Fruit fly (Drosophila melanogaster) whole organism, embryonic: ENCODE data around the gene sit.

Experiments used
- Bdp1 ChIP-seq: fragments of 200-800 bp; sonication (Bioruptor generic); optimal IDR thresholded peaks from 3 replicates; lab custom pipeline; 2016; ENCODE audit warnings: missing biosample characterization, missing genetic modification characterization
- Blimp-1 ChIP-seq: fragments of 200-800 bp; sonication (Bioruptor generic); optimal IDR thresholded peaks from 3 replicates; lab custom pipeline; 2018; ENCODE audit warnings: missing biosample characterization, missing genetic modification characterization, mild to moderate bottlenecking, moderate library complexity, missing genetic modification reagents
- CG11398 ChIP-seq: fragments of 200-800 bp; sonication (Bioruptor generic); optimal IDR thresholded peaks from 2 replicates; lab custom pipeline; 2016; ENCODE audit warnings: missing biosample characterization, missing genetic modification characterization
- CG11504 ChIP-seq: fragments of 200-800 bp; sonication (Bioruptor generic); optimal IDR thresholded peaks from 3 replicates; lab custom pipeline; 2019; ENCODE audit warnings: missing biosample characterization, mild to moderate bottlenecking, missing genetic modification characterization, moderate library complexity
- CG11695 ChIP-seq: fragments of 200-800 bp; sonication (Bioruptor generic); IDR thresholded peaks from 3 replicates; pipeline ENCODE4 v1.3.6; 2022; ENCODE audit warnings: missing biosample characterization, missing genetic modification characterization
- CG11696 ChIP-seq: fragments of 200-800 bp; sonication (Bioruptor generic); IDR thresholded peaks from 2 replicates; pipeline ENCODE4 v1.3.6; 2022; ENCODE audit warnings: missing biosample characterization, missing genetic modification characterization
- CG13624 ChIP-seq: fragments of 200-800 bp; sonication (Bioruptor generic); optimal IDR thresholded peaks from 2 replicates; lab custom pipeline; 2016; ENCODE audit warnings: missing biosample characterization, missing genetic modification characterization
- CG17328 ChIP-seq: fragments of 200-800 bp; sonication (Bioruptor generic); IDR thresholded peaks from 2 replicates; pipeline ENCODE4 v1.3.6; 2022; ENCODE audit warnings: missing biosample characterization, missing genetic modification characterization
- CG17361 ChIP-seq: fragments of 200-800 bp; sonication (Bioruptor generic); IDR thresholded peaks from 3 replicates; pipeline ENCODE4 v1.3.6; 2022; ENCODE audit warnings: missing biosample characterization, missing genetic modification characterization
- CG1832 ChIP-seq: fragments of 200-800 bp; sonication (Bioruptor generic); optimal IDR thresholded peaks from 2 replicates; lab custom pipeline; 2017; ENCODE audit warnings: missing biosample characterization, mild to moderate bottlenecking, missing genetic modification characterization, inconsistent platforms
- CG2712 ChIP-seq: fragments of 200-800 bp; optimal IDR thresholded peaks from 3 replicates; lab custom pipeline; 2019; ENCODE audit warnings: missing biosample characterization, mild to moderate bottlenecking, missing genetic modification characterization, moderate library complexity
- CG33213 ChIP-seq: fragments of 200-800 bp; sonication (Bioruptor generic); optimal IDR thresholded peaks from 3 replicates; lab custom pipeline; 2016; ENCODE audit warnings: missing biosample characterization, missing genetic modification characterization
- CG4282 ChIP-seq: fragments of 200-800 bp; sonication (Bioruptor generic); optimal IDR thresholded peaks from 2 replicates; lab custom pipeline; 2016; ENCODE audit warnings: missing biosample characterization, missing genetic modification characterization
- CG6654 ChIP-seq: fragments of 200-800 bp; sonication (Bioruptor generic); optimal IDR thresholded peaks from 2 replicates; lab custom pipeline; 2017; ENCODE audit warnings: missing biosample characterization, mild to moderate bottlenecking, missing genetic modification characterization
- CG7357 ChIP-seq: fragments of 200-800 bp; sonication (Bioruptor generic); IDR thresholded peaks from 3 replicates; pipeline ENCODE4 v1.3.6; 2022; ENCODE audit warnings: missing biosample characterization, missing genetic modification characterization
- CG9437 ChIP-seq: fragments of 200-800 bp; sonication (Bioruptor generic); optimal IDR thresholded peaks from 2 replicates; lab custom pipeline; 2018; ENCODE audit warnings: missing biosample characterization, mild to moderate bottlenecking, missing genetic modification characterization
- CG9797 ChIP-seq: fragments of 200-800 bp; sonication (Bioruptor generic); optimal IDR thresholded peaks from 3 replicates; lab custom pipeline; 2018; ENCODE audit warnings: missing biosample characterization, mild to moderate bottlenecking, missing genetic modification characterization
- CkIIα-i1 ChIP-seq: fragments of 200-800 bp; sonication (Bioruptor generic); IDR thresholded peaks from 2 replicates; pipeline ENCODE4 v1.3.6; 2022; ENCODE audit warnings: missing biosample characterization, missing genetic modification characterization
- Dp ChIP-seq: fragments of 200-800 bp; sonication (Bioruptor generic); optimal IDR thresholded peaks from 2 replicates; lab custom pipeline; 2018; ENCODE audit warnings: missing biosample characterization, mild to moderate bottlenecking, missing genetic modification characterization, moderate library complexity
- ERR ChIP-seq: fragments of 200-800 bp; sonication (Bioruptor generic); optimal IDR thresholded peaks from 2 replicates; lab custom pipeline; 2016; ENCODE audit warnings: missing biosample characterization, missing genetic modification characterization
- Elba2 ChIP-seq: fragments of 200-800 bp; sonication (Bioruptor generic); optimal IDR thresholded peaks from 3 replicates; lab custom pipeline; 2016; ENCODE audit warnings: missing biosample characterization, missing genetic modification characterization
- Hr3 ChIP-seq: fragments of 200-800 bp; sonication (Bioruptor generic); optimal IDR thresholded peaks from 3 replicates; lab custom pipeline; 2016; ENCODE audit warnings: missing biosample characterization, missing genetic modification characterization
- Hr78 ChIP-seq, 2 experiments: fragments of 200-800 bp in 1 of 2; fragments of >200 bp in 1 of 2; sonication (Bioruptor generic) in 1 of 2; optimal IDR thresholded peaks; 2 replicates each; lab custom pipeline; 2017 to 2019; ENCODE audit warnings: missing biosample characterization in 2 of 2, missing genetic modification characterization in 2 of 2, mild to moderate bottlenecking in 1 of 2, moderate library complexity in 1 of 2
- Med ChIP-seq: fragments of 200-800 bp; sonication (Bioruptor generic); peaks from one replicate; lab custom pipeline; 2016; ENCODE audit warnings: missing biosample characterization, missing genetic modification characterization, mild to moderate bottlenecking, inconsistent platforms, moderate library complexity
- Meics ChIP-seq: fragments of 200-800 bp; sonication (Bioruptor generic); optimal IDR thresholded peaks from 2 replicates; lab custom pipeline; 2017; ENCODE audit warnings: missing biosample characterization, mild to moderate bottlenecking, missing genetic modification characterization
- Oaz ChIP-seq: fragments of 200-800 bp; sonication (Bioruptor generic); IDR thresholded peaks from 2 replicates; pipeline ENCODE4 v1.3.6; 2022; ENCODE audit warnings: missing biosample characterization, missing genetic modification characterization
- Ssrp ChIP-seq: fragments of 200-800 bp; sonication (Bioruptor generic); optimal IDR thresholded peaks from 2 replicates; lab custom pipeline; 2018; ENCODE audit warnings: missing biosample characterization, mild to moderate bottlenecking, missing genetic modification characterization, moderate library complexity
- ase ChIP-seq: fragments of 200-800 bp; sonication (Bioruptor generic); IDR thresholded peaks from 3 replicates; pipeline ENCODE4 v1.3.6; 2022; ENCODE audit warnings: missing biosample characterization, missing genetic modification characterization
- bsh ChIP-seq, 2 experiments: fragments of 200-800 bp; sonication (Bioruptor generic); optimal IDR thresholded peaks; 2 replicates each; lab custom pipeline; 2017 to 2018; ENCODE audit warnings: mild to moderate bottlenecking in 2 of 2, missing biosample characterization in 2 of 2, missing genetic modification characterization in 2 of 2, moderate library complexity in 1 of 2
- dmrt99B ChIP-seq: fragments of 200-800 bp; sonication (Bioruptor generic); optimal IDR thresholded peaks from 2 replicates; lab custom pipeline; 2018; ENCODE audit warnings: missing biosample characterization, mild to moderate bottlenecking, missing genetic modification characterization, moderate library complexity
- emc ChIP-seq: fragments of 200-800 bp; sonication (Bioruptor generic); optimal IDR thresholded peaks from 2 replicates; lab custom pipeline; 2016; ENCODE audit warnings: missing biosample characterization, missing genetic modification characterization
- eve ChIP-seq, 2 experiments: fragments of >200 bp; optimal IDR thresholded peaks; 2 replicates each; lab custom pipeline; 2017; ENCODE audit warnings: missing biosample characterization in 2 of 2, missing genetic modification characterization in 2 of 2
- exex ChIP-seq: fragments of 200-800 bp; sonication (Bioruptor generic); optimal IDR thresholded peaks from 4 replicates; lab custom pipeline; 2018; ENCODE audit warnings: missing biosample characterization, mild to moderate bottlenecking, missing genetic modification characterization, moderate library complexity
- grau ChIP-seq: fragments of 200-800 bp; optimal IDR thresholded peaks from 3 replicates; lab custom pipeline; 2019; ENCODE audit warnings: missing biosample characterization, mild to moderate bottlenecking, missing genetic modification characterization, moderate library complexity
- gro ChIP-seq: fragments of 200-800 bp; sonication (Bioruptor generic); optimal IDR thresholded peaks from 2 replicates; lab custom pipeline; 2016; ENCODE audit warnings: missing biosample characterization, missing genetic modification characterization
- gsb-n ChIP-seq: fragments of 200-800 bp; sonication (Bioruptor generic); optimal IDR thresholded peaks from 3 replicates; lab custom pipeline; 2018; ENCODE audit warnings: missing biosample characterization, mild to moderate bottlenecking, missing genetic modification characterization
- hbn ChIP-seq: fragments of 200-800 bp; sonication (Bioruptor generic); IDR thresholded peaks from 2 replicates; pipeline ENCODE4 v1.3.6; 2022; ENCODE audit warnings: missing biosample characterization, missing genetic modification characterization; ENCODE audit not compliant: partially characterized antibody
- lola ChIP-seq, 3 experiments: fragments of >200 bp in 2 of 3; fragments of 200-800 bp in 1 of 3; sonication (Bioruptor generic) in 1 of 3; optimal IDR thresholded peaks; 2 replicates each; lab custom pipeline; 2017 to 2019; ENCODE audit warnings: missing biosample characterization in 3 of 3, missing genetic modification characterization in 3 of 3, mild to moderate bottlenecking in 1 of 3, moderate library complexity in 1 of 3
- maf-S ChIP-seq: fragments of 200-800 bp; sonication (Bioruptor generic); optimal IDR thresholded peaks from 2 replicates; lab custom pipeline; 2016; ENCODE audit warnings: missing biosample characterization, missing genetic modification characterization
- nau ChIP-seq: fragments of 200-800 bp; sonication (Bioruptor generic); optimal IDR thresholded peaks from 3 replicates; lab custom pipeline; 2017; ENCODE audit warnings: missing biosample characterization, mild to moderate bottlenecking, missing genetic modification characterization, missing genetic modification reagents
- psq ChIP-seq: fragments of 200-800 bp; sonication (Bioruptor generic); optimal IDR thresholded peaks from 2 replicates; lab custom pipeline; 2017; ENCODE audit warnings: missing biosample characterization, missing genetic modification characterization
- sc ChIP-seq, 3 experiments: fragments of >200 bp in 2 of 3; fragments of 200-800 bp in 1 of 3; sonication (Bioruptor generic) in 1 of 3; optimal IDR thresholded peaks; 2 replicates in 2 of 3; 3 replicates in 1 of 3; lab custom pipeline; 2017; ENCODE audit warnings: mild to moderate bottlenecking in 1 of 3, missing biosample characterization in 1 of 3, missing genetic modification characterization in 1 of 3, missing genetic modification reagents in 1 of 3
- sens ChIP-seq: fragments of 200-800 bp; sonication (Bioruptor generic); peaks from one replicate; lab custom pipeline; 2016; ENCODE audit warnings: missing biosample characterization, missing genetic modification characterization
- sisA ChIP-seq: fragments of 200-800 bp; sonication (Bioruptor generic); IDR thresholded peaks from 2 replicates; pipeline ENCODE4 v1.3.6; 2022; ENCODE audit warnings: missing biosample characterization, missing genetic modification characterization
- ssp ChIP-seq: fragments of 200-800 bp; sonication (Bioruptor generic); IDR thresholded peaks from 2 replicates; pipeline ENCODE4 v1.3.6; 2022; ENCODE audit warnings: missing biosample characterization, missing genetic modification characterization
- vvl ChIP-seq: fragments of 200-800 bp; sonication (Bioruptor generic); IDR thresholded peaks from 2 replicates; pipeline ENCODE4 v1.3.6; 2022; ENCODE audit warnings: missing biosample characterization, missing genetic modification characterization

The sit gene

DNA sequence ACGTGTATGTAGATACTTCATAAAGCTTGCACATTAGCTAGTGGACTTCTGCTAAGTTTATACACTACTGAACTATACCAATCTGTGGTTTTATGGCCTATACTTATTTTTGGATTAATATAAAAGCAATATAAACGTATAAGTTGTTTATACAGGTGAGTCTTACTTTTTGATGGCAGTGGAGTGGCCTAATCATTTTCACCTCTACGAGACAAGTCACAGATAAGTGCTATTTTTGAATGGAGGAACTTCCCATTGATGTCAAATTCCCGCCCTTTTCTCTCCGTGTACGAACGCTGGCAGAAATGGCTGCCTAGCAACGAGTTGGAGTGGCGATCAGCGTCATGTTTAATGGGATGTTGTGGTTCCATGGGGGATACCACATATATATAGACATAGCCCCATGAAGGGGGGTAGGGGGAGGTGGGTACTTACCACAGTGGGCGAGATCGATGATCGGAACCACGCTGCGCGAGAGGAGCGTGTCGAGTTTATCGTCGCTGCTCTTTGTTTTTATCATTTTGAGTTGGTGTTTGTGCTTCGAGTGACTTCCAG is 35.9 kb downstream of the sit start (continued):
- TF ChIP-seq nau (no peak), grau (tag; lab: Kevin White, UChicago) (no peak), Oaz (GFP tag; lab: Robert Waterston, UW) (no peak), ase (GFP tag; lab: Robert Waterston, UW) (peak; percentile 53; the same call in 1 of the 3 replicates), CG9797 (no peak)

dm6 chr3R:22525546-22526352 is 36.6 kb downstream of the sit start:
- no peak for TF ChIP-seq CG13624
- TF ChIP-seq CG11398 (GFP tag; lab: Kevin White, UChicago): no peak
- no peak for TF ChIP-seq CG11504 (tag; lab: Kevin White, UChicago)
- TF ChIP-seq sc (optimal IDR thresholded peaks at IDR 0.05; lab: Kevin White, UChicago): no peak
- TF ChIP-seq sc (GFP tag; optimal IDR thresholded peaks at IDR 0.05; lab: Kevin White, UChicago): no peak
- TF ChIP-seq CG2712 (tag; lab: Kevin White, UChicago): no peak
- TF ChIP-seq ssp (GFP tag; lab: Robert Waterston, UW): no peak
- peak; percentile 60; the same call in 1 of the 3 replicates for TF ChIP-seq CG17361 (GFP tag; lab: Robert Waterston, UW)
- TF ChIP-seq CG11695 (GFP tag; lab: Robert Waterston, UW): no peak
- peak; percentile 0 for TF ChIP-seq Meics (GFP tag; lab: Kevin White, UChicago)
- no peak for TF ChIP-seq CG1832 (GFP tag; lab: Kevin White, UChicago)
- TF ChIP-seq CG11696 (GFP tag; lab: Robert Waterston, UW): 0 out of 2 replicates have a peak, but pooled peaks have one; percentile 22
- TF ChIP-seq bsh (GFP tag; optimal IDR thresholded peaks at IDR 0.05; lab: Kevin White, UChicago): peak in 1 of 2 experiments; percentile 25
- TF ChIP-seq Dp (GFP tag; lab: Kevin White, UChicago): no peak
- peak; percentile 20 for TF ChIP-seq Med (GFP tag; lab: Kevin White, UChicago)
- TF ChIP-seq lola (GFP tag; optimal IDR thresholded peaks at IDR 0.05; lab: Kevin White, UChicago): peak in 1 of 3 experiments; percentile 36
- TF ChIP-seq CG33213 (GFP tag; lab: Kevin White, UChicago): no peak
- TF ChIP-seq CG17328 (GFP tag; lab: Robert Waterston, UW): peak; percentile 5; the same call in 1 of the 2 replicates
- TF ChIP-seq psq (GFP tag; lab: Kevin White, UChicago): no peak
- no peak for TF ChIP-seq Blimp-1 (GFP tag; lab: Kevin White, UChicago)
- TF ChIP-seq hbn (GFP tag; lab: Robert Waterston, UW): no peak
- TF ChIP-seq sisA (GFP tag; lab: Robert Waterston, UW): peak; percentile 16; the same call in 1 of the 2 replicates
- TF ChIP-seq eve (GFP tag; optimal IDR thresholded peaks at IDR 0.05; lab: Kevin White, UChicago): peak in 1 of 2 experiments; percentile 69
- TF ChIP-seq CG7357 (GFP tag; lab: Robert Waterston, UW): no peak
- TF ChIP-seq vvl (GFP tag; lab: Robert Waterston, UW): no peak
- TF ChIP-seq Hr78 (GFP tag; optimal IDR thresholded peaks at IDR 0.05; lab: Kevin White, UChicago): no peak
- TF ChIP-seq Bdp1 (GFP tag; lab: Kevin White, UChicago): no peak
- no peak for TF ChIP-seq CG4282 (GFP tag; lab: Kevin White, UChicago)
- TF ChIP-seq sens (GFP tag; lab: Kevin White, UChicago): peak; percentile 64
- no peak for TF ChIP-seq maf-S
- no peak for TF ChIP-seq CkIIα-i1 (GFP tag; lab: Robert Waterston, UW)
- TF ChIP-seq emc: no peak
- peak; percentile 21 for TF ChIP-seq dmrt99B
- TF ChIP-seq Elba2 (GFP tag; lab: Kevin White, UChicago): no peak
- TF ChIP-seq gsb-n (tag; lab: Kevin White, UChicago): no peak
- no peak for TF ChIP-seq Hr3 (GFP tag; lab: Kevin White, UChicago)
- no peak for TF ChIP-seq CG6654 (GFP tag; lab: Kevin White, UChicago)
- TF ChIP-seq ERR (GFP tag; lab: Kevin White, UChicago): no peak
- TF ChIP-seq exex (tag; lab: Kevin White, UChicago): peak; percentile 92
- no peak for TF ChIP-seq gro (GFP tag; lab: Kevin White, UChicago)
- no peak for TF ChIP-seq Ssrp (tag; lab: Kevin White, UChicago)
- peak; percentile 36 for TF ChIP-seq CG9437 (GFP tag; lab: Kevin White, UChicago)
